Worm (Caenorhabditis elegans): ENCODE data around the gene cyp-34A5.

ce11 chrV:3929099-3929498 lies 28.4 kb downstream of the cyp-34A5 start, which contains the start of gene srx-64:
- TF ChIP-seq flt-1 (GFP tag; IDR thresholded peaks at IDR 0.05) = no peak
- TF ChIP-seq ama-1 (optimal IDR thresholded peaks at IDR 0.05) = no peak
- no peak for TF ChIP-seq scrt-1 (GFP tag; IDR thresholded peaks at IDR 0.05)
- TF ChIP-seq hnd-1 (tag; optimal IDR thresholded peaks at IDR 0.05) = no peak
- no peak for TF ChIP-seq hmbx-1 (tag; optimal IDR thresholded peaks at IDR 0.05)
- no peak for TF ChIP-seq hmg-4 (GFP tag; optimal IDR thresholded peaks at IDR 0.05)
- TF ChIP-seq pes-1 (GFP tag; IDR thresholded peaks at IDR 0.05) = no peak
- no peak for TF ChIP-seq aly-1 (tag; optimal IDR thresholded peaks at IDR 0.05)
- TF ChIP-seq ceh-13 (GFP tag; optimal IDR thresholded peaks at IDR 0.05) = no peak
- no peak for TF ChIP-seq tra-4 (tag; optimal IDR thresholded peaks at IDR 0.05)
- TF ChIP-seq tbx-11 (GFP tag; IDR thresholded peaks at IDR 0.05) = no peak
- TF ChIP-seq sea-1 (GFP tag; conservative IDR thresholded peaks at IDR 0.05) = no peak
